Fruit fly (Drosophila melanogaster): ENCODE results near the gene CG32201.
A peak's percentile ranks its signal among the peaks of the same experiment; 100 is the strongest.

CG32201 gene

dm6 chr3L:18620988-18621734, 11.7 kb downstream of the CG32201 start (continued):
- TF ChIP-seq CG12071 (GFP tag; optimal IDR thresholded peaks at IDR 0.05) (peak; percentile 67), CG12391 (tag; optimal IDR thresholded peaks at IDR 0.05) (peak; percentile 62), Hr39 (optimal IDR thresholded peaks at IDR 0.05) (no peak), Hr78 (GFP tag; optimal IDR thresholded peaks at IDR 0.05) (peak in 1 of 2 experiments; percentile 98), kah (GFP tag; optimal IDR thresholded peaks at IDR 0.05) (no peak), phol (tag; optimal IDR thresholded peaks at IDR 0.05) (peak; percentile 47), sr (GFP tag; IDR thresholded peaks at IDR 0.05) (peak; percentile 60; the same call in 1 of the 3 replicates), gsb-n (tag; optimal IDR thresholded peaks at IDR 0.05) (peak; percentile 56), caup (GFP tag; optimal IDR thresholded peaks at IDR 0.05; ENCODE audit: severe bottlenecking) (peak; percentile 9), slp2 (GFP tag; optimal IDR thresholded peaks at IDR 0.05) (peak; percentile 13), CG18764 (GFP tag; optimal IDR thresholded peaks at IDR 0.05) (peak; percentile 10), E2f1 (GFP tag; IDR thresholded peaks at IDR 0.05) (peak; percentile 59; the same call in 1 of the 2 replicates), CG10959 (GFP tag; IDR thresholded peaks at IDR 0.05) (no peak), dm (GFP tag; optimal IDR thresholded peaks at IDR 0.05) (peak; percentile 16), HmgZ (tag; optimal IDR thresholded peaks at IDR 0.05) (peak; percentile 43), Myb (GFP tag; optimal IDR thresholded peaks at IDR 0.05) (peak; percentile 4), CG30403 (GFP tag; optimal IDR thresholded peaks at IDR 0.05) (peak; percentile 44), otp (GFP tag; IDR thresholded peaks at IDR 0.05) (peak; percentile 71; the same call in 1 of the 3 replicates), ERR (GFP tag; optimal IDR thresholded peaks at IDR 0.05) (peak; percentile 63), CG7963 (GFP tag; IDR thresholded peaks at IDR 0.05; ENCODE audit: partially characterized antibody) (peak; percentile 39; the same call in 1 of the 3 replicates), z (GFP tag; IDR thresholded peaks at IDR 0.05) (0 out of 3 replicates have a peak, but pooled peaks have one; percentile 21), Hmr (GFP tag; optimal IDR thresholded peaks at IDR 0.05) (peak; percentile 67), zfh1 (GFP tag; IDR thresholded peaks at IDR 0.05) (0 out of 3 replicates have a peak, but pooled peaks have one; percentile 19), Ets65A (GFP tag) (peak; percentile 75), dysf (GFP tag; IDR thresholded peaks at IDR 0.05) (peak; percentile 53; the same call in 1 of the 3 replicates), CG8388 (GFP tag; optimal IDR thresholded peaks at IDR 0.05) (peak; percentile 55), gem (tag; optimal IDR thresholded peaks at IDR 0.05) (peak; percentile 62), CG12769 (tag; optimal IDR thresholded peaks at IDR 0.05) (peak; percentile 77), CG8765 (GFP tag; IDR thresholded peaks at IDR 0.05) (0 out of 2 replicates have a peak, but pooled peaks have one; percentile 14), CG7987 (GFP tag; optimal IDR thresholded peaks at IDR 0.05) (no peak), CG14014 (GFP tag; IDR thresholded peaks at IDR 0.05) (peak; percentile 69), CG7357 (GFP tag; IDR thresholded peaks at IDR 0.05) (peak; percentile 14; the same call in 1 of the 3 replicates), ci (GFP tag; IDR thresholded peaks at IDR 0.05) (peak; percentile 38; the same call in 2 of the 3 replicates), BtbVII (GFP tag; optimal IDR thresholded peaks at IDR 0.05) (no peak), CG11504 (tag; optimal IDR thresholded peaks at IDR 0.05) (peak; percentile 46), az2 (GFP tag; optimal IDR thresholded peaks at IDR 0.05) (peak; percentile 34), CG13424 (tag; optimal IDR thresholded peaks at IDR 0.05) (peak; percentile 10), NK7.1 (GFP tag; optimal IDR thresholded peaks at IDR 0.05) (peak; percentile 35), corto (GFP tag; optimal IDR thresholded peaks at IDR 0.05) (no peak), stc (GFP tag; IDR thresholded peaks at IDR 0.05) (0 out of 2 replicates have a peak, but pooled peaks have one; percentile 33), Sry-β (GFP tag; optimal IDR thresholded peaks at IDR 0.05) (peak; percentile 91), Awh (GFP tag; IDR thresholded peaks at IDR 0.05) (peak; percentile 32; the same call in 1 of the 2 replicates), pho (GFP tag; optimal IDR thresholded peaks at IDR 0.05) (peak; percentile 54), kni (GFP tag; optimal IDR thresholded peaks at IDR 0.05) (peak; percentile 91), trem (tag; optimal IDR thresholded peaks at IDR 0.05) (peak; percentile 40), chif (GFP tag; optimal IDR thresholded peaks at IDR 0.05) (peak in 1 of 2 experiments; percentile 15), vvl (GFP tag; IDR thresholded peaks at IDR 0.05) (peak; percentile 76), CG14860 (GFP tag; IDR thresholded peaks at IDR 0.05; ENCODE audit: partially characterized antibody) (peak; percentile 9; the same call in 1 of the 3 replicates)
